Worm (Caenorhabditis elegans) whole organism, young adult: ENCODE measurements around the gene spe-51.

Source experiments
- B0019.2 ChIP-seq: fragments of 200-800 bp; sonication (Bioruptor generic); conservative IDR thresholded peaks from 2 replicates; pipeline ENCODE4 v1.3.6; 2022; ENCODE audit warnings: missing genetic modification reagents, missing genetic modification characterization, missing compliant biosample characterization
- B0261.1 ChIP-seq: sonication (generic microtip); optimal IDR thresholded peaks from 2 replicates; lab custom pipeline; 2016; ENCODE audit warnings: mild to moderate bottlenecking, missing genetic modification characterization, moderate library complexity, missing compliant biosample characterization
- B0336.3 ChIP-seq: fragments of 200-800 bp; sonication (Bioruptor generic); IDR thresholded peaks from 2 replicates; pipeline ENCODE4 v1.3.6; 2022; ENCODE audit warnings: missing genetic modification characterization, missing compliant biosample characterization
- C06A6.2 ChIP-seq: fragments of 200-800 bp; sonication (Bioruptor generic); conservative IDR thresholded peaks from 2 replicates; pipeline ENCODE4 v1.3.6; 2022; ENCODE audit warnings: missing genetic modification characterization, missing compliant biosample characterization
- F10E7.11 ChIP-seq: sonication (generic microtip); optimal IDR thresholded peaks from 2 replicates; lab custom pipeline; 2017; ENCODE audit warnings: mild to moderate bottlenecking, missing genetic modification characterization, moderate library complexity, missing compliant biosample characterization
- F33H1.4 ChIP-seq: fragments of 200-800 bp; sonication (Bioruptor generic); IDR thresholded peaks from 2 replicates; pipeline ENCODE4 v1.3.6; 2022; ENCODE audit warnings: missing genetic modification reagents, missing genetic modification characterization, missing compliant biosample characterization
- F49E8.2 ChIP-seq: sonication (generic microtip); optimal IDR thresholded peaks from 3 replicates; lab custom pipeline; 2017; ENCODE audit warnings: missing genetic modification characterization, mild to moderate bottlenecking, missing compliant biosample characterization, antibody characterized with exemption, moderate library complexity; ENCODE audit not compliant: insufficient read depth
- F55B11.4 ChIP-seq: sonication (generic microtip); optimal IDR thresholded peaks from 2 replicates; lab custom pipeline; 2016; ENCODE audit warnings: missing compliant biosample characterization, missing genetic modification characterization, borderline replicate concordance; ENCODE audit not compliant: insufficient read depth
- Y53F4B.3 ChIP-seq: fragments of 200-800 bp; sonication (Bioruptor generic); IDR thresholded peaks from 2 replicates; pipeline ENCODE4 v1.3.6; 2022; ENCODE audit warnings: missing genetic modification reagents, missing genetic modification characterization, missing compliant biosample characterization
- Y79H2A.3 ChIP-seq: fragments of 200-800 bp; sonication (Bioruptor generic); conservative IDR thresholded peaks from 2 replicates; pipeline ENCODE4 v1.3.6; 2022; ENCODE audit warnings: missing genetic modification reagents, missing genetic modification characterization, missing compliant biosample characterization
- ZK185.1 ChIP-seq: sonication (generic microtip); optimal IDR thresholded peaks from 2 replicates; lab custom pipeline; 2016; ENCODE audit warnings: mild to moderate bottlenecking, missing genetic modification characterization, missing compliant biosample characterization; ENCODE audit not compliant: poor library complexity, severe bottlenecking
- akir-1 ChIP-seq: fragments of 200-800 bp; sonication (Bioruptor generic); optimal IDR thresholded peaks from 2 replicates; lab custom pipeline; 2018; ENCODE audit warnings: mild to moderate bottlenecking, missing genetic modification characterization, moderate library complexity, missing compliant biosample characterization
- ama-1 ChIP-seq, 3 experiments: fragments of 150-350 bp in 1 of 3; sonication (generic microtip) in 2 of 3; optimal IDR thresholded peaks; 2 replicates each; lab custom pipeline; 2014 to 2018; ENCODE audit warnings: missing biosample characterization in 2 of 3, missing genetic modification characterization in 2 of 3, missing genetic modification reagents in 2 of 3
- aptf-2 ChIP-seq: fragments of 200-800 bp; sonication (Bioruptor generic); conservative IDR thresholded peaks from 2 replicates; pipeline ENCODE4 v1.3.6; 2022; ENCODE audit warnings: missing genetic modification reagents, missing genetic modification characterization, missing compliant biosample characterization
- aptf-3 ChIP-seq: fragments of 200-800 bp; sonication (Bioruptor generic); IDR thresholded peaks from 2 replicates; pipeline ENCODE4 v1.3.6; 2022; ENCODE audit warnings: missing genetic modification characterization, missing compliant biosample characterization
- atf-7 ChIP-seq: sonication (generic microtip); optimal IDR thresholded peaks from 2 replicates; lab custom pipeline; 2017; ENCODE audit warnings: mild to moderate bottlenecking, missing genetic modification characterization, missing compliant biosample characterization
- athp-1 ChIP-seq: sonication (generic microtip); optimal IDR thresholded peaks from 2 replicates; lab custom pipeline; 2017; ENCODE audit warnings: mild to moderate bottlenecking, missing genetic modification characterization, missing compliant biosample characterization
- attf-3 ChIP-seq: fragments of 200-800 bp; sonication (Bioruptor generic); conservative IDR thresholded peaks from 2 replicates; pipeline ENCODE4 v1.3.6; 2022; ENCODE audit warnings: missing genetic modification reagents, missing genetic modification characterization, missing compliant biosample characterization
- attf-6 ChIP-seq: fragments of 200-800 bp; sonication (Bioruptor generic); IDR thresholded peaks from 2 replicates; pipeline ENCODE4 v1.3.6; 2022; ENCODE audit warnings: missing genetic modification reagents, missing genetic modification characterization, missing compliant biosample characterization
- bed-1 ChIP-seq: fragments of 200-800 bp; sonication (Bioruptor generic); IDR thresholded peaks from 2 replicates; pipeline ENCODE4 v1.3.6; 2022; ENCODE audit warnings: missing genetic modification reagents, missing genetic modification characterization, missing compliant biosample characterization
- ccch-3 ChIP-seq: fragments of 200-800 bp; sonication (Bioruptor generic); optimal IDR thresholded peaks from 2 replicates; lab custom pipeline; 2018; ENCODE audit warnings: mild to moderate bottlenecking, missing genetic modification characterization, missing compliant biosample characterization
- cebp-1 ChIP-seq, 2 experiments: fragments of 200-800 bp in 1 of 2; sonication (Bioruptor generic) in 1 of 2; sonication (generic microtip) in 1 of 2; IDR thresholded peaks in 1 of 2; optimal IDR thresholded peaks in 1 of 2; 2 replicates each; pipeline versions ENCODE4 v1.3.6 to Lab custom; 2017 to 2022; ENCODE audit warnings: missing compliant biosample characterization in 2 of 2, missing genetic modification characterization in 2 of 2, mild to moderate bottlenecking in 1 of 2, missing genetic modification reagents in 1 of 2, moderate library complexity in 1 of 2
- ceh-58 ChIP-seq: fragments of 200-800 bp; sonication (Bioruptor generic); IDR thresholded peaks from 2 replicates; pipeline ENCODE4 v1.3.6; 2022; ENCODE audit warnings: missing genetic modification characterization, missing compliant biosample characterization
- ceh-79 ChIP-seq: sonication (generic microtip); optimal IDR thresholded peaks from 2 replicates; lab custom pipeline; 2017; ENCODE audit warnings: mild to moderate bottlenecking, missing genetic modification characterization, missing compliant biosample characterization
- ceh-91 ChIP-seq: fragments of 200-800 bp; sonication (Bioruptor generic); IDR thresholded peaks from 2 replicates; pipeline ENCODE4 v1.3.6; 2022; ENCODE audit warnings: missing genetic modification reagents, missing genetic modification characterization, missing compliant biosample characterization
- him-1 ChIP-seq: sonication (generic microtip); optimal IDR thresholded peaks from 2 replicates; lab custom pipeline; 2016; ENCODE audit warnings: missing genotype, missing genetic modification reagents, missing genetic modification characterization, missing compliant biosample characterization
- hlh-12 ChIP-seq: sonication (generic microtip); optimal IDR thresholded peaks from 2 replicates; lab custom pipeline; 2016; ENCODE audit warnings: missing genetic modification characterization, missing compliant biosample characterization
- hmg-20 ChIP-seq: fragments of 200-800 bp; sonication (Bioruptor generic); IDR thresholded peaks from 2 replicates; pipeline ENCODE4 v1.3.6; 2022; ENCODE audit warnings: missing genetic modification reagents, missing genetic modification characterization, missing compliant biosample characterization
- hsf-1 ChIP-seq: fragments of 200-800 bp; sonication (Bioruptor generic); IDR thresholded peaks from 2 replicates; pipeline ENCODE4 v1.3.6; 2022; ENCODE audit warnings: missing genetic modification reagents, missing genetic modification characterization, missing compliant biosample characterization
- lin-26 ChIP-seq: fragments of 200-800 bp; sonication (Bioruptor generic); IDR thresholded peaks from 2 replicates; pipeline ENCODE4 v1.3.6; 2022; ENCODE audit warnings: missing genetic modification reagents, missing genetic modification characterization, missing compliant biosample characterization
- lin-40 ChIP-seq: sonication (generic microtip); optimal IDR thresholded peaks from 2 replicates; lab custom pipeline; 2016; ENCODE audit warnings: missing genetic modification characterization, mild to moderate bottlenecking, missing compliant biosample characterization, missing genotype, missing genetic modification reagents
- lin-54 ChIP-seq: fragments of 200-800 bp; sonication (Bioruptor generic); optimal IDR thresholded peaks from 2 replicates; lab custom pipeline; 2018; ENCODE audit warnings: mild to moderate bottlenecking, missing genetic modification characterization, missing compliant biosample characterization
- lsl-1 ChIP-seq: fragments of 200-800 bp; sonication (Bioruptor generic); optimal IDR thresholded peaks from 2 replicates; lab custom pipeline; 2018; ENCODE audit warnings: mild to moderate bottlenecking, missing genetic modification characterization, moderate library complexity, missing compliant biosample characterization
- madf-8 ChIP-seq: fragments of 200-800 bp; sonication (Bioruptor generic); conservative IDR thresholded peaks from 2 replicates; pipeline ENCODE4 v1.3.6; 2022; ENCODE audit warnings: missing genetic modification reagents, missing genetic modification characterization, missing compliant biosample characterization
- mes-4 ChIP-seq: sonication (generic microtip); optimal IDR thresholded peaks from 2 replicates; lab custom pipeline; 2016; ENCODE audit warnings: missing genotype, missing genetic modification characterization, missing compliant biosample characterization
- nhr-120 ChIP-seq: fragments of 200-800 bp; sonication (Bioruptor generic); IDR thresholded peaks from 2 replicates; pipeline ENCODE4 v1.3.6; 2022; ENCODE audit warnings: missing genetic modification characterization, missing compliant biosample characterization
- nhr-179 ChIP-seq: sonication (generic microtip); optimal IDR thresholded peaks from 2 replicates; lab custom pipeline; 2016; ENCODE audit warnings: mild to moderate bottlenecking, missing genetic modification characterization, missing compliant biosample characterization
- repo-1 ChIP-seq: sonication (generic microtip); optimal IDR thresholded peaks from 2 replicates; lab custom pipeline; 2017; ENCODE audit warnings: mild to moderate bottlenecking, missing genetic modification characterization, missing compliant biosample characterization
- sea-2 ChIP-seq: fragments of 200-800 bp; sonication (Bioruptor generic); IDR thresholded peaks from 2 replicates; pipeline ENCODE4 v1.3.6; 2022; ENCODE audit warnings: missing genetic modification characterization, missing compliant biosample characterization
- snpc-4 ChIP-seq, 5 experiments: fragments of 150-350 bp in 1 of 5; sonication (generic microtip) in 4 of 5; optimal IDR thresholded peaks; 2 replicates each; lab custom pipeline; 2014 to 2018; ENCODE audit warnings: missing genetic modification characterization in 5 of 5, missing biosample characterization in 3 of 5, antibody characterized with exemption in 2 of 5, mild to moderate bottlenecking in 2 of 5, missing compliant biosample characterization in 2 of 5, missing genotype in 2 of 5, moderate library complexity in 2 of 5, missing genetic modification reagents in 1 of 5
- sptf-2 ChIP-seq: fragments of 200-800 bp; sonication (Bioruptor generic); optimal IDR thresholded peaks from 2 replicates; lab custom pipeline; 2018; ENCODE audit warnings: mild to moderate bottlenecking, missing genetic modification characterization, missing compliant biosample characterization
- unc-130 ChIP-seq: sonication (generic microtip); optimal IDR thresholded peaks from 2 replicates; lab custom pipeline; 2016; ENCODE audit warnings: missing genetic modification reagents, missing genetic modification characterization, missing compliant biosample characterization
- zim-3 ChIP-seq: sonication (generic microtip); optimal IDR thresholded peaks from 2 replicates; lab custom pipeline; 2017; ENCODE audit warnings: mild to moderate bottlenecking, missing genetic modification characterization, moderate library complexity, missing compliant biosample characterization
- ztf-22 ChIP-seq: fragments of 200-800 bp; sonication (Bioruptor generic); optimal IDR thresholded peaks from 2 replicates; lab custom pipeline; 2018; ENCODE audit warnings: mild to moderate bottlenecking, missing genetic modification characterization, moderate library complexity, missing compliant biosample characterization

spe-51 gene

ce11 chrIV:4652365-4652844 lies 40.2 kb upstream of the spe-51 start, which contains the start of gene F29B9.5 (continued):
- TF ChIP-seq ztf-22 (GFP tag; lab: Kevin White, UChicago) = no peak
- peak; percentile 75 for TF ChIP-seq F49E8.2 (tag; lab: Kevin White, UChicago)
- no peak for TF ChIP-seq akir-1 (GFP tag; lab: Kevin White, UChicago)
- no peak for TF ChIP-seq attf-6 (GFP tag; lab: Robert Waterston, UW)
- peak; percentile 62 for TF ChIP-seq ama-1 (optimal IDR thresholded peaks at IDR 0.05; lab: Kevin White, UChicago)
- TF ChIP-seq ama-1 (GFP tag; optimal IDR thresholded peaks at IDR 0.05; lab: Kevin White, UChicago) = no peak
- no peak for TF ChIP-seq nhr-179 (tag; lab: Kevin White, UChicago)
- TF ChIP-seq lsl-1 (GFP tag; lab: Kevin White, UChicago) = no peak
- TF ChIP-seq lin-26 (GFP tag; lab: Robert Waterston, UW) = peak; percentile 62; the same call in 1 of the 2 replicates
- TF ChIP-seq atf-7 (tag; lab: Kevin White, UChicago) = peak; percentile 13
- TF ChIP-seq ccch-3 (GFP tag; lab: Kevin White, UChicago) = no peak
- no peak for TF ChIP-seq ceh-91 (GFP tag; lab: Robert Waterston, UW)
- no peak for TF ChIP-seq sptf-2 (GFP tag; lab: Kevin White, UChicago)
- TF ChIP-seq snpc-4 (GFP tag; optimal IDR thresholded peaks at IDR 0.05; lab: Kevin White, UChicago) = peak; percentile 2
- TF ChIP-seq snpc-4 (tag; optimal IDR thresholded peaks at IDR 0.05; lab: Kevin White, UChicago) = peak in 1 of 4 experiments; percentile 18
- TF ChIP-seq bed-1 = no peak
- TF ChIP-seq repo-1 (tag; lab: Kevin White, UChicago) = no peak
- TF ChIP-seq ZK185.1 = no peak
- no peak for TF ChIP-seq cebp-1 (GFP tag; IDR thresholded peaks at IDR 0.05; lab: Robert Waterston, UW)
- peak; percentile 4 for TF ChIP-seq cebp-1 (tag; optimal IDR thresholded peaks at IDR 0.05; lab: Kevin White, UChicago)
- no peak for TF ChIP-seq him-1 (tag; lab: Kevin White, UChicago)
- no peak for TF ChIP-seq hlh-12 (tag; lab: Kevin White, UChicago)
- no peak for TF ChIP-seq ceh-58 (GFP tag; lab: Robert Waterston, UW)
- no peak for TF ChIP-seq B0261.1 (tag; lab: Kevin White, UChicago)
- 0 out of 2 replicates have a peak, but pooled peaks have one; percentile 45 for TF ChIP-seq aptf-3 (GFP tag; lab: Robert Waterston, UW)
- no peak for TF ChIP-seq attf-3 (GFP tag; lab: Robert Waterston, UW)
- TF ChIP-seq F10E7.11 (tag; lab: Kevin White, UChicago) = no peak
- TF ChIP-seq C06A6.2 (GFP tag; lab: Robert Waterston, UW) = no peak
- 0 out of 2 replicates have a peak, but pooled peaks have one; percentile 32 for TF ChIP-seq Y79H2A.3 (GFP tag; lab: Robert Waterston, UW)
- peak; percentile 51 for TF ChIP-seq ceh-79
- TF ChIP-seq lin-40 (tag; lab: Kevin White, UChicago) = no peak

- TF ChIP-seq zim-3 (tag; lab: Kevin White, UChicago) = no peak
- TF ChIP-seq mes-4 (tag; lab: Kevin White, UChicago) = no peak
- TF ChIP-seq B0336.3 (GFP tag; lab: Robert Waterston, UW) = no peak
- TF ChIP-seq sea-2 (GFP tag; lab: Robert Waterston, UW) = no peak
- no peak for TF ChIP-seq madf-8 (GFP tag; lab: Robert Waterston, UW)
- TF ChIP-seq F55B11.4 = no peak
- TF ChIP-seq F33H1.4 (GFP tag; lab: Robert Waterston, UW) = no peak
- TF ChIP-seq B0019.2 (GFP tag; lab: Robert Waterston, UW) = no peak
- no peak for TF ChIP-seq lin-40 (tag; lab: Kevin White, UChicago)
- no peak for TF ChIP-seq unc-130
- no peak for TF ChIP-seq aptf-2 (GFP tag; lab: Robert Waterston, UW)
- TF ChIP-seq athp-1 (tag; lab: Kevin White, UChicago) = no peak
- TF ChIP-seq Y53F4B.3 (GFP tag; lab: Robert Waterston, UW) = no peak
- no peak for TF ChIP-seq lin-54 (GFP tag; lab: Kevin White, UChicago)
- TF ChIP-seq sptf-2 (GFP tag; lab: Kevin White, UChicago) = no peak
- TF ChIP-seq hmg-20 = no peak
- no peak for TF ChIP-seq nhr-120 (GFP tag; lab: Robert Waterston, UW)
- TF ChIP-seq hsf-1 (GFP tag; lab: Robert Waterston, UW) = no peak
- TF ChIP-seq ama-1 (optimal IDR thresholded peaks at IDR 0.05; lab: Kevin White, UChicago) = no peak
- TF ChIP-seq ama-1 (GFP tag; optimal IDR thresholded peaks at IDR 0.05; lab: Kevin White, UChicago) = no peak
These were observed 39.6 kb upstream of the spe-51 start, which contains the start of gene psr-1 for ce11 chrIV:4652962-4653361. TSS of gene psr-1 (plus strand) at chrIV:4653262.
